Worm (Caenorhabditis elegans) whole organism, L4 larva: ENCODE results near the gene oac-48.

ENCODE experiments used
- ama-1 ChIP-seq: fragments of 150-350 bp; optimal IDR thresholded peaks from 2 replicates; lab custom pipeline; 2014; ENCODE audit warnings: inconsistent platforms, mixed read lengths
- unc-130 ChIP-seq: sonication (generic microtip); optimal IDR thresholded peaks from 2 replicates; lab custom pipeline; 2016; ENCODE audit warnings: missing genetic modification reagents, missing genetic modification characterization, missing compliant biosample characterization
- unc-39 ChIP-seq: sonication (generic microtip); optimal IDR thresholded peaks from 2 replicates; lab custom pipeline; 2017; ENCODE audit warnings: missing biosample characterization, missing genetic modification characterization
- zag-1 ChIP-seq: fragments of 150-350 bp; optimal IDR thresholded peaks from 2 replicates; lab custom pipeline; 2014; ENCODE audit warnings: missing biosample characterization, missing genetic modification characterization
- zfp-2 ChIP-seq: sonication (generic microtip); optimal IDR thresholded peaks from 2 replicates; lab custom pipeline; 2016; ENCODE audit warnings: mild to moderate bottlenecking, missing genetic modification characterization, missing compliant biosample characterization

ce11 chrIV:13699384-13699788 lies 25.8 kb downstream of the oac-48 start:
- TF ChIP-seq ama-1 (lab: Kevin White, UChicago) (no peak), unc-130 (no peak), zfp-2 (tag; lab: Kevin White, UChicago) (no peak), zag-1 (tag; lab: Kevin White, UChicago) (no peak), unc-39 (tag; lab: Kevin White, UChicago) (no peak)
